Worm (Caenorhabditis elegans): ENCODE measurements around the gene C47D12.4.

DNA sequence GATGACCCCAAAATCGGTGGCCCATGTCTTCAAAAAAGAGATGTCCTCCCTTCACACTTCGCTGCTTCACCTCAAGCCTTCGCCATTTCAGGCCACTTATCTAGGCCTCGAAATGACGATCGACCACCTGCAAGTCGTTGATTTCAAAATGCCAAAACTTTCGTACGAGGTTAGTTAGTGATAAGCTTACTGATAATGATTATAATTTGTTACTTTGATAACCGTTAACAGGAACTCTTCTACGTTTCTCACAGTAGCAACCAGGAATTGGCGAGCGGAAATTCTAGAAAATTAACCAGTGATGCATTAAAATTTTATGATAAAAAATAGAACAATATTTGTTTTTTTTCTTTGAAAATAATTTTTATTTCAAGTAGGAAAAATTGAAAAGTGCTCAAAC is 34.7 kb upstream of the C47D12.4 start:
- TF ChIP-seq nhr-6 (tag; optimal IDR thresholded peaks at IDR 0.05) (no peak), ztf-11 (tag; optimal IDR thresholded peaks at IDR 0.05) (no peak), lin-39 (tag; optimal IDR thresholded peaks at IDR 0.05) (no peak), nhr-25 (tag; optimal IDR thresholded peaks at IDR 0.05) (no peak), ZK546.5 (tag; optimal IDR thresholded peaks at IDR 0.05) (no peak), elt-1 (tag; optimal IDR thresholded peaks at IDR 0.05) (no peak)
